Worm (Caenorhabditis elegans) whole organism, early embryonic: ENCODE data around the gene srx-108.

ENCODE experiments used
- B0310.2 ChIP-seq: sonication (generic microtip); optimal IDR thresholded peaks from 2 replicates; lab custom pipeline; 2016; ENCODE audit warnings: mild to moderate bottlenecking, missing genetic modification characterization, missing compliant biosample characterization
- F13C5.2 ChIP-seq: sonication (generic microtip); optimal IDR thresholded peaks from 2 replicates; lab custom pipeline; 2017; ENCODE audit warnings: mild to moderate bottlenecking, missing genetic modification characterization, inconsistent platforms, missing compliant biosample characterization
- aly-1 ChIP-seq: sonication (generic microtip); optimal IDR thresholded peaks from 2 replicates; lab custom pipeline; 2016; ENCODE audit warnings: missing genetic modification characterization, missing compliant biosample characterization
- ama-1 ChIP-seq: fragments of 150-350 bp; optimal IDR thresholded peaks from 2 replicates; lab custom pipeline; 2014
- ceh-13 ChIP-seq: fragments of 200-800 bp; sonication (Bioruptor generic); optimal IDR thresholded peaks from 2 replicates; lab custom pipeline; 2018; ENCODE audit warnings: mild to moderate bottlenecking, missing genetic modification characterization, missing compliant biosample characterization
- ceh-36 ChIP-seq: sonication (generic microtip); optimal IDR thresholded peaks from 2 replicates; lab custom pipeline; 2016; ENCODE audit warnings: missing genetic modification characterization, inconsistent platforms, missing compliant biosample characterization
- ets-7 ChIP-seq: sonication (generic microtip); optimal IDR thresholded peaks from 2 replicates; lab custom pipeline; 2016; ENCODE audit warnings: missing genotype, missing genetic modification characterization, missing compliant biosample characterization
- flt-1 ChIP-seq: fragments of 200-800 bp; sonication (Bioruptor generic); IDR thresholded peaks from 2 replicates; pipeline ENCODE4 v1.3.6; 2022; ENCODE audit warnings: missing genetic modification characterization, missing compliant biosample characterization
- hmbx-1 ChIP-seq: sonication (generic microtip); optimal IDR thresholded peaks from 2 replicates; lab custom pipeline; 2016; ENCODE audit warnings: mild to moderate bottlenecking, missing genetic modification characterization, missing compliant biosample characterization
- hmg-4 ChIP-seq: fragments of 200-800 bp; sonication (Bioruptor generic); optimal IDR thresholded peaks from 2 replicates; lab custom pipeline; 2018; ENCODE audit warnings: mild to moderate bottlenecking, missing genetic modification characterization, missing compliant biosample characterization
- hnd-1 ChIP-seq: sonication (generic microtip); optimal IDR thresholded peaks from 2 replicates; lab custom pipeline; 2016; ENCODE audit warnings: missing genetic modification characterization, missing compliant biosample characterization
- pes-1 ChIP-seq: fragments of 200-800 bp; sonication (Bioruptor generic); IDR thresholded peaks from 2 replicates; pipeline ENCODE4 v1.3.6; 2022; ENCODE audit warnings: missing genetic modification reagents, missing genetic modification characterization, missing compliant biosample characterization
- scrt-1 ChIP-seq: fragments of 200-800 bp; sonication (Bioruptor generic); IDR thresholded peaks from 2 replicates; pipeline ENCODE4 v1.3.6; 2022; ENCODE audit warnings: missing genetic modification characterization, missing compliant biosample characterization
- sea-1 ChIP-seq: fragments of 200-800 bp; sonication (Bioruptor generic); conservative IDR thresholded peaks from 2 replicates; pipeline ENCODE4 v1.3.6; 2022; ENCODE audit warnings: missing genetic modification characterization, missing compliant biosample characterization
- tbx-11 ChIP-seq: fragments of 200-800 bp; sonication (Bioruptor generic); IDR thresholded peaks from 2 replicates; pipeline ENCODE4 v1.3.6; 2022; ENCODE audit warnings: missing genetic modification characterization, missing compliant biosample characterization
- tbx-37 ChIP-seq: fragments of 200-800 bp; sonication (Bioruptor generic); conservative IDR thresholded peaks from 2 replicates; pipeline ENCODE4 v1.3.6; 2022; ENCODE audit warnings: missing genetic modification reagents, missing genetic modification characterization, missing compliant biosample characterization
- tra-4 ChIP-seq: sonication (generic microtip); optimal IDR thresholded peaks from 2 replicates; lab custom pipeline; 2017; ENCODE audit warnings: missing genetic modification characterization, missing compliant biosample characterization

The srx-108 gene

DNA sequence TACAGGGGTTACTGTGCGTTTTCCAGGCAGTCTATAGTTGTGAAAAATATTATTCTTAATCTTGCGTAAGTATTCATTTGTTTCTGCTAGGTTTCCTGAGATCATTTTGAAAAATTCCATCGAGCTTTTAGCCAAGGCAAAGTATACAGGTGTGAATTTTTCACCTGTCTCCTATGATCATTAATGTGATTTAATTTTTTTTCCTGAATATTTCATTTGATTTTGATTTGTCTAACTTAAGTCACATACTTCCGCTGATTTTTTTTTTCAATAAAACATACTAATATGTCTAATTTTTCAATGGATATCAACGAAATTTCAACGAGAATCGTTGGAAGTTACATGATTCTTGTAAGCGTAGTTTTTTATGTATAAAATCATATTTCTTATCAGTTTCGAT, at the start of gene srx-108:
Gene srx-108 (plus strand): TSS at position 301 of the 400 bp plus-strand sequence.
- TF ChIP-seq hnd-1 (tag; lab: Kevin White, UChicago) (no peak), tra-4 (tag; lab: Kevin White, UChicago) (no peak), B0310.2 (tag; lab: Kevin White, UChicago) (no peak), F13C5.2 (tag; lab: Kevin White, UChicago) (no peak), hmbx-1 (tag; lab: Kevin White, UChicago) (no peak), hmg-4 (GFP tag; lab: Kevin White, UChicago) (no peak), ceh-36 (no peak), aly-1 (no peak), tbx-11 (GFP tag; lab: Robert Waterston, UW) (no peak), ama-1 (lab: Kevin White, UChicago) (no peak), scrt-1 (GFP tag; lab: Robert Waterston, UW) (no peak), tbx-37 (GFP tag; lab: Robert Waterston, UW) (no peak), pes-1 (GFP tag; lab: Robert Waterston, UW) (no peak), sea-1 (GFP tag; lab: Robert Waterston, UW) (no peak), ceh-13 (no peak), ets-7 (tag; lab: Kevin White, UChicago) (no peak), flt-1 (GFP tag; lab: Robert Waterston, UW) (no peak)

DNA sequence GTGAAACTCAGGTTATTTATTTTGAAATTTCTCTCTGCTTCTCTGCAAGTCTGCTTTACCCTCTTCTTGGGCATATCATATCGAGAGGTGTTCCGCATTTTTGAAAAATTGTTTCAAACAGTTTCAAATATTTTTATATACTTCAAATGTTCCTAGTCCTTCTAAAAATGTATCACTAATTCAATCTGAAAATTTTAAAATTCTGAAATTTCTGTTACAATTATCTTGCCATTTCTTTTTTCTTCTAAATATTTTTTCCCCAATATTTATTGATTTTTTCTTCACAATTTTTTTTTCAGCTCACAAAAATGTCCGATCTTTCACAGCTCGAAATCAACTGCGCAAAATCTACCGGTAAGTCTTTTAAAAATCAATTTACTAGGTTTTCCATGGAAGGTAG, 45.6 kb upstream of the srx-108 start, which contains the start of gene F19B10.4:
Gene F19B10.4 (plus strand): TSS at position 301 of the 400 bp plus-strand sequence.
- no peak for TF ChIP-seq hnd-1 (tag; lab: Kevin White, UChicago)

DNA sequence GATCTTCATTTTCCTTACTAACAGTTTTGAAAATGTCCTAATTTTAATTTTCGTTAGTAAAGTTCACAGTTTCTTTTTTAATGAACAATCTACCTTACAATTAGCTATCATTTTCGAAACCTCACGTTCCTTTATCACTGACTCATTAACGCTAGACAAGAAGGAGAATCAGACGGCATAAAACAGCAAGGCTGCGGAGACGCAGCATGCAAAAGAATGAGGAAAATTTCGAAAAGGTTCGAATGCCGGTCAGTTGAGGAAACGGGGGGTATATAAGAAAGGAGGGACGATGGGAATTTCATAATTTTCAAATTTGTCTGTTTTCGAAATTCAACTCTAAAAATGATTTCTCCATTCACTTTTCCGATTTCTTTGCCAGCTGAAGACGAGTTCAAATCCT, 43.5 kb upstream of the srx-108 start, which contains the start of gene F19B10.13:
Gene F19B10.13 (plus strand): TSS at position 343 of the 400 bp plus-strand sequence.
- no peak for TF ChIP-seq flt-1 (GFP tag; lab: Robert Waterston, UW)

DNA sequence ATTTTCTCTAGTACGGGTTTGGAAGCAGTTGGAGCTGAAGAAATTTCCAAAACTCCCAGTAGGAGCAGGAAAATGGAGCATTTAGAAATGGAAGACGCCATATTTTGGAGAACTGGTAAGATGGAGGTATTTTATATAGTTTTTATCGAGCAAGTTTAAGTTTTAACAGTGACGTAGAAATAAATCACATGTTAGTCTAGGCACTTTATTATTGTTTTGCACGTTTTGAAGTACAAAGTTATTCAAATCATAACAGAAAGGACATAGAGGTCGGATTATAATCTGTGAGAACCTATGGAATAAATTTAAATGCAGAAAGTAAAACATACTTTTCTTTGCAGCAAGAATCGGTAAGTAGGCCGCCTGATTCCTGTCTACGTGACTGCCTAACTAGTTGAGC, 41.6 kb upstream of the srx-108 start, which contains the start of gene F19B10.6:
Gene F19B10.6 (minus strand): TSS at position 101 of the 400 bp plus-strand sequence.
- TF ChIP-seq ets-7 (tag; lab: Kevin White, UChicago) (no peak), hmbx-1 (tag; lab: Kevin White, UChicago) (no peak), ceh-36 (no peak), ama-1 (lab: Kevin White, UChicago) (no peak), tra-4 (tag; lab: Kevin White, UChicago) (no peak), ceh-13 (no peak), sea-1 (GFP tag; lab: Robert Waterston, UW) (no peak), tbx-37 (GFP tag; lab: Robert Waterston, UW) (no peak), flt-1 (GFP tag; lab: Robert Waterston, UW) (no peak), B0310.2 (tag; lab: Kevin White, UChicago) (no peak), aly-1 (no peak), pes-1 (GFP tag; lab: Robert Waterston, UW) (no peak)

DNA sequence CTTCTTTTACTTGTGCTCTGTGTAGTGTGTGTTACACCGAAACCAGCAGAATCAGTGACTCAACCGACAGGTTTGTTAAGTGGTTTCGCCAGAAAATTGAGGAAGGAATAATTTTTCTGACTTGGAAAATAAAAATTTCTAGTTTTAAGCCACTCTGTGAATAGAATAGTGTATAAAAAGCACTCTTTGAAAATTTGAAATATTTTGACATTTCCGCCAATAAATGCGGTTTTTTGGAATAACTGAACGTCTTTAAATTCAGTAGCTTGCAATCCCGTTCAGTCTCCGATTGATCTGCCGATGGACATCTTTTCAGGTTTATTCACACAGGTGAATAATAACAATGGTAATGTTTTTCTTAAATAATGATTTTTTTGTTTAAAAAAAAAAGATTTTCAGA, 41.0 kb upstream of the srx-108 start, which contains the start of gene F19B10.3:
Gene F19B10.3 (plus strand): TSS at position 301 of the 400 bp plus-strand sequence.
- TF ChIP-seq tbx-11 (GFP tag; lab: Robert Waterston, UW): no peak
- TF ChIP-seq F13C5.2 (tag; lab: Kevin White, UChicago): no peak
- TF ChIP-seq B0310.2 (tag; lab: Kevin White, UChicago): no peak
- TF ChIP-seq hnd-1 (tag; lab: Kevin White, UChicago): no peak
- TF ChIP-seq ceh-13: no peak
- no peak for TF ChIP-seq ets-7 (tag; lab: Kevin White, UChicago)
- no peak for TF ChIP-seq hmbx-1 (tag; lab: Kevin White, UChicago)
- TF ChIP-seq scrt-1 (GFP tag; lab: Robert Waterston, UW): no peak
- TF ChIP-seq tbx-37 (GFP tag; lab: Robert Waterston, UW): no peak
- no peak for TF ChIP-seq tra-4 (tag; lab: Kevin White, UChicago)
- TF ChIP-seq hmg-4 (GFP tag; lab: Kevin White, UChicago): no peak
- no peak for TF ChIP-seq sea-1 (GFP tag; lab: Robert Waterston, UW)
- TF ChIP-seq ceh-36: no peak
- TF ChIP-seq pes-1 (GFP tag; lab: Robert Waterston, UW): no peak
- TF ChIP-seq aly-1: no peak
- TF ChIP-seq ama-1 (lab: Kevin White, UChicago): no peak
- TF ChIP-seq flt-1 (GFP tag; lab: Robert Waterston, UW): no peak

DNA sequence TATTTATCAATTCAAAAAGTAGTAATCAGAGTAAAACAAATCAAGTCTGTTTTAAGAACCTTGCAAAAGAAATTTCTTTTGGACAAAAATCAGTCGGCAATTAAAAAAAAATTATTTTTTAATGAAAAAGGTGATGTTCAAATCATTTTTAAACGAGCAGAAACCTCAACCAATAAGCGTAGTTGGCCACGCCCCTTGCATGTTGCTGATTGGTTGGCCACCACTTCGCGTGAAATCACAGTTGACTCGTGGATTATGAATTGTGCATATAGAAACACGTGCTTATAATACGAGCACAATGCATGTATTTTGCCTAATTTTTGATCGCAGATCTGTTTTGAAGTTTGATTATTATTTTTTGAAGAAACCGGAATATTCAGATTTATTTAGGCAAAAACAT, 40.2 kb upstream of the srx-108 start:
- no peak for TF ChIP-seq hnd-1 (tag; lab: Kevin White, UChicago)
- TF ChIP-seq ets-7 (tag; lab: Kevin White, UChicago): no peak

DNA sequence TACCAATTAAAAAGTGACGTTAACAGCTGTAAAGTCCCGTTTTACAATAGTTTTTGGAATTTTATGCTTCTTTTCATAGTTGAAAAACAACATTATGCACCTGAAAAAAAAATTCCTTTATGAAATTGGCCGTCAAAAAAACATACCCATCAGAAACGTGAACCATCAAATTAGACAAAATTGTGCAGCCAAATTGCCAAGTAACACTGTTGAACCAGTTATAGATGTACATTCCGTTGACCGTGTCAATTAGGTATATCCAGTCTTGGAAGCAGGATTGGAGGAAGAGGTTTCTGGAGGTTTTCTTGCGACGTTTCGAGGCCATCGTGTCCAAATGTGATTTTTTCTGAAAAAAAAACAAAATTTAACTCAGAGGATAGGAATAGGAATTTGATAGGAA, 36.1 kb upstream of the srx-108 start, which contains the start of gene srx-97:
Gene srx-97 (minus strand): TSS at position 101 of the 400 bp plus-strand sequence.
- TF ChIP-seq pes-1 (GFP tag; lab: Robert Waterston, UW) (no peak), tbx-11 (GFP tag; lab: Robert Waterston, UW) (no peak), ama-1 (lab: Kevin White, UChicago) (no peak), hmbx-1 (tag; lab: Kevin White, UChicago) (no peak), scrt-1 (GFP tag; lab: Robert Waterston, UW) (no peak), hnd-1 (tag; lab: Kevin White, UChicago) (no peak), F13C5.2 (tag; lab: Kevin White, UChicago) (no peak), flt-1 (GFP tag; lab: Robert Waterston, UW) (no peak)

DNA sequence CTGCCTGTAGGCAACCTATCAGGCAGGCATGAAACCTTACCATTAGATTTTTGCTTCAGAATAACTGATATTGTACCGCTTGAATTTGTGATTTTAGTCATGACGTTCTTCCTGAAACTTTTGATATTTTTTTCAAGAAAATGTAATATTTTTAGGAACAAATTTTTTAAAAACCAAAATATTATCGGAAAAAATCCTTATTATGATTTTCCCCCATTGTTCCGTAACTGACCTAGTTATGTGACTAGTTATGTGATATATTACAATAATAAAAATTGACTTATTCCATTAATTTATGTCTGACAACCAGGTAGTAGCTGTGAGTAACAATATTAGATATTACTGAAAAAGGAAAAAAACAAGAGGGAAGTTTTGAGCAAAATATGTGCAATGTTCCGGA, 34.5 kb upstream of the srx-108 start, which contains the start of gene srx-98:
Gene srx-98 (minus strand): TSS at position 101 of the 400 bp plus-strand sequence.
- TF ChIP-seq B0310.2 (tag; lab: Kevin White, UChicago) (no peak), F13C5.2 (tag; lab: Kevin White, UChicago) (no peak), ama-1 (lab: Kevin White, UChicago) (no peak), pes-1 (GFP tag; lab: Robert Waterston, UW) (no peak), flt-1 (GFP tag; lab: Robert Waterston, UW) (no peak), tbx-37 (GFP tag; lab: Robert Waterston, UW) (no peak)
